Fruit fly (Drosophila melanogaster): ENCODE data around the gene CG9154.

CG9154 gene

DNA sequence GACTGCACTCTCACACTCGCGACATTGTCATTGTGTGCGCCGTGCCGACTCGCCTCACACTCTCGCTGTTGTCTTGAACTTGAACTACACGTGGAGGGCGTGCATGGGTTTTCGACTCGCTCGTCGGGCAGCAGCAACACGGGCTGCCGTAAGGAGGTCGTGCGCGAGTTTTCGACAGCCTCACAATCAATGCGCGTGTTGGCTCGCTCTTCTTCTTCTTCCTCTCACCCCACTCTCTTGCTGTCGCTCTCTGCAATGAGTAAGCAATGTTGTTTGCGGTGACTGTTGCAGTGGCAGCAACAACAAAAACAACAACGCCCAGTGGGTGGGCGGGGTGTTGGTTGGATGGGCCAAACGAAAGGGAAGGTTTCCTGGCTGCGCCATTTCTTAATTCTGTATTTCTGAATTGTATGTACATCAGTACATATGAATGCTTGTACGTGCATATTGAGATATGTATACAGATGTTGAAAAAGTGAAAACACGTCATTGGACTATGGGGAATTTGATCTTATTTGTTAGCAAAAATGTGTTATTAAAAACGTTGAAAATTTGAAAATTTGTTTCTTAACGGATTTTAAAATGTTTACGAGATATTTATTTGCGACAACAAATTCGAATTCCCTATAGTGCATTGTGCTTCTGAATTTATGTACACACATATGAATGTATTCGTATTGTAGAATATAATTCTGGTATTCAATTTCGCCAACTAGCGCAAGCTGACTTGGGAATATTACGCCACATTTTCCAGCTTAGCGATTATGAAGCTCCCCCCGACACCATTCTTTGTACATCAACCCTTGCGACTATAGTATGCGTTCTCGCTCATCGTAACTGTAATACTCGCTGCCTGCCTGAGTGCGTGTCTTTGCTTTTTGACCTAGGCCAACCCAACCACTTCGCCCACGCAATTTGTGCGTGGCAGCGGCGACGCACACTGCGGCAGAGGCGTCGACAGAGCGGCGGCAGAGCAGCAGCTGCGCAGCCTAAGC, 18.2 kb upstream of the CG9154 start (continued):
- TF ChIP-seq dm (GFP tag; optimal IDR thresholded peaks at IDR 0.05) (peak; percentile 93), CG7745 (tag; optimal IDR thresholded peaks at IDR 0.05) (peak; percentile 52), CG8388 (GFP tag; optimal IDR thresholded peaks at IDR 0.05) (peak; percentile 38), z (GFP tag; IDR thresholded peaks at IDR 0.05) (peak; percentile 91), Awh (GFP tag; IDR thresholded peaks at IDR 0.05) (peak; percentile 55; the same call in 1 of the 2 replicates), stwl (tag; optimal IDR thresholded peaks at IDR 0.05) (peak; percentile 92), Hr78 (GFP tag; optimal IDR thresholded peaks at IDR 0.05) (peak in 1 of 2 experiments; percentile 82), oc (tag; optimal IDR thresholded peaks at IDR 0.05) (peak; percentile 68), D19B (GFP tag; optimal IDR thresholded peaks at IDR 0.05) (no peak), Bteb2 (GFP tag; optimal IDR thresholded peaks at IDR 0.05) (peak; percentile 19), CG7839 (tag; optimal IDR thresholded peaks at IDR 0.05) (peak; percentile 55), MTF-1 (GFP tag; optimal IDR thresholded peaks at IDR 0.05; ENCODE audit: borderline replicate concordance) (peak; percentile 58), al (GFP tag; IDR thresholded peaks at IDR 0.05) (no peak), maf-S (GFP tag; optimal IDR thresholded peaks at IDR 0.05) (no peak), grau (tag; optimal IDR thresholded peaks at IDR 0.05) (peak; percentile 54), Drgx (GFP tag; IDR thresholded peaks at IDR 0.05) (peak; percentile 34; the same call in 1 of the 2 replicates), so (GFP tag; IDR thresholded peaks at IDR 0.05) (peak; percentile 52; the same call in 2 of the 3 replicates), CG8290 (GFP tag; optimal IDR thresholded peaks at IDR 0.05) (no peak), CG8290 (tag; optimal IDR thresholded peaks at IDR 0.05) (peak in 1 of 2 experiments; percentile 73), Sox100B (GFP tag; optimal IDR thresholded peaks at IDR 0.05) (peak; percentile 48), CG4282 (GFP tag; optimal IDR thresholded peaks at IDR 0.05) (peak; percentile 34), tll (GFP tag; optimal IDR thresholded peaks at IDR 0.05) (peak in 1 of 2 experiments; percentile 91), Hey (tag; optimal IDR thresholded peaks at IDR 0.05) (peak; percentile 96), Stat92E (GFP tag; optimal IDR thresholded peaks at IDR 0.05) (peak in 1 of 3 experiments; percentile 70), fd96Cb (tag; optimal IDR thresholded peaks at IDR 0.05) (no peak), lab (GFP tag; optimal IDR thresholded peaks at IDR 0.05) (peak; percentile 46), CG34224 (GFP tag; IDR thresholded peaks at IDR 0.05; ENCODE audit: partially characterized antibody) (peak; percentile 64; the same call in 2 of the 3 replicates), CG12071 (GFP tag; optimal IDR thresholded peaks at IDR 0.05) (no peak), abd-A (tag; optimal IDR thresholded peaks at IDR 0.05) (peak; percentile 95), Dek (tag; optimal IDR thresholded peaks at IDR 0.05) (peak; percentile 5), CG3995 (GFP tag; optimal IDR thresholded peaks at IDR 0.05) (no peak), Hr51 (GFP tag; optimal IDR thresholded peaks at IDR 0.05) (peak in 1 of 2 experiments; percentile 13), CG1233 (GFP tag; optimal IDR thresholded peaks at IDR 0.05) (peak; percentile 8), Hmx (GFP tag; optimal IDR thresholded peaks at IDR 0.05) (no peak), C15 (GFP tag; IDR thresholded peaks at IDR 0.05) (no peak), Pdp1 (GFP tag; optimal IDR thresholded peaks at IDR 0.05) (peak in 1 of 2 experiments; percentile 64), schlank (tag; optimal IDR thresholded peaks at IDR 0.05) (no peak), zen2 (GFP tag; IDR thresholded peaks at IDR 0.05; ENCODE audit: partially characterized antibody) (peak; percentile 67; the same call in 2 of the 3 replicates), exex (tag; optimal IDR thresholded peaks at IDR 0.05) (peak; percentile 6), pfk (GFP tag; optimal IDR thresholded peaks at IDR 0.05) (peak; percentile 38), chinmo (GFP tag; IDR thresholded peaks at IDR 0.05; ENCODE audit: partially characterized antibody) (peak; percentile 100), CG17359 (tag; optimal IDR thresholded peaks at IDR 0.05) (peak; percentile 30), bbx (GFP tag; IDR thresholded peaks at IDR 0.05; ENCODE audit: partially characterized antibody) (peak; percentile 71), bowl (GFP tag; IDR thresholded peaks at IDR 0.05) (no peak), CG11696 (GFP tag; IDR thresholded peaks at IDR 0.05) (peak; percentile 40; the same call in 1 of the 2 replicates)
